Worm (Caenorhabditis elegans) whole organism, L1 larva: Measurements from ENCODE around the gene C54E10.7.

Experiments used
- C04F5.9 ChIP-seq: sonication (generic microtip); optimal IDR thresholded peaks from 2 replicates; lab custom pipeline; 2016; ENCODE audit warnings: missing genetic modification characterization, missing compliant biosample characterization
- C16A3.4 ChIP-seq: fragments of 150-350 bp; optimal IDR thresholded peaks from 2 replicates; lab custom pipeline; 2014; ENCODE audit warnings: missing biosample characterization, missing genetic modification characterization
- C34B4.2 ChIP-seq: sonication (generic microtip); optimal IDR thresholded peaks from 2 replicates; lab custom pipeline; 2017; ENCODE audit warnings: mild to moderate bottlenecking, missing genetic modification characterization, missing compliant biosample characterization
- ceh-63 ChIP-seq: fragments of 200-800 bp; sonication (Bioruptor generic); optimal IDR thresholded peaks from 2 replicates; lab custom pipeline; 2018; ENCODE audit warnings: mild to moderate bottlenecking, missing genetic modification characterization, missing compliant biosample characterization
- ceh-8 ChIP-seq: fragments of 200-800 bp; sonication (Bioruptor generic); optimal IDR thresholded peaks from 2 replicates; lab custom pipeline; 2018; ENCODE audit warnings: mild to moderate bottlenecking, missing genetic modification characterization, moderate library complexity, missing compliant biosample characterization
- ceh-88 ChIP-seq: fragments of 200-800 bp; sonication (Bioruptor generic); IDR thresholded peaks from 2 replicates; pipeline ENCODE4 v1.3.6; 2022; ENCODE audit warnings: missing genetic modification characterization, missing compliant biosample characterization
- efl-1 ChIP-seq, 4 experiments: fragments of 150-350 bp; optimal IDR thresholded peaks in 3 of 4; peaks in 1 of 4; 1 replicate in 1 of 4; 2 replicates in 3 of 4; lab custom pipeline; 2014; ENCODE audit warnings: missing biosample characterization in 2 of 4, missing genetic modification characterization in 2 of 4, missing genetic modification reagents in 2 of 4
- elt-3 ChIP-seq, 6 experiments: fragments of 150-350 bp in 1 of 6; sonication (generic microtip); optimal IDR thresholded peaks; 2 replicates each; lab custom pipeline; 2017 to 2018; ENCODE audit warnings: missing biosample characterization in 6 of 6, missing genetic modification characterization in 6 of 6, inconsistent platforms in 1 of 6
- ets-5 ChIP-seq: fragments of 200-800 bp; sonication (Bioruptor generic); IDR thresholded peaks from 2 replicates; pipeline ENCODE4 v1.3.6; 2022; ENCODE audit warnings: missing genetic modification characterization, missing compliant biosample characterization
- fkh-4 ChIP-seq: sonication (generic microtip); optimal IDR thresholded peaks from 2 replicates; lab custom pipeline; 2016; ENCODE audit warnings: missing compliant biosample characterization, missing genetic modification characterization, borderline replicate concordance
- hlh-4 ChIP-seq: sonication (generic microtip); optimal IDR thresholded peaks from 2 replicates; lab custom pipeline; 2016; ENCODE audit warnings: mild to moderate bottlenecking, missing genetic modification characterization, missing compliant biosample characterization
- hpl-2 ChIP-seq: fragments of 150-350 bp; optimal IDR thresholded peaks from 2 replicates; lab custom pipeline; 2014; ENCODE audit warnings: missing biosample characterization, missing genetic modification reagents, missing genetic modification characterization
- irx-1 ChIP-seq: sonication (generic microtip); optimal IDR thresholded peaks from 2 replicates; lab custom pipeline; 2016; ENCODE audit warnings: missing genetic modification characterization, missing compliant biosample characterization
- isw-1 ChIP-seq: fragments of 200-800 bp; sonication (Bioruptor generic); IDR thresholded peaks from 2 replicates; pipeline ENCODE4 v1.3.6; 2022; ENCODE audit warnings: missing genetic modification characterization, missing compliant biosample characterization
- lin-13 ChIP-seq: fragments of 150-350 bp; optimal IDR thresholded peaks from 2 replicates; lab custom pipeline; 2014; ENCODE audit warnings: missing biosample characterization, missing genetic modification reagents, missing genetic modification characterization
- lin-14 ChIP-seq: fragments of 200-800 bp; sonication (Bioruptor generic); optimal IDR thresholded peaks from 2 replicates; lab custom pipeline; 2018; ENCODE audit warnings: mild to moderate bottlenecking, missing genetic modification characterization, moderate library complexity, missing compliant biosample characterization
- lsy-2 ChIP-seq, 2 experiments: fragments of 150-350 bp; optimal IDR thresholded peaks; 2 replicates each; lab custom pipeline; 2014; ENCODE audit warnings: missing biosample characterization in 2 of 2, missing genetic modification characterization in 2 of 2
- mdl-1 ChIP-seq, 2 experiments: fragments of 150-350 bp; optimal IDR thresholded peaks; 2 replicates each; lab custom pipeline; 2014 to 2017; ENCODE audit warnings: missing biosample characterization in 2 of 2, missing genetic modification characterization in 2 of 2, inconsistent platforms in 1 of 2
- mep-1 ChIP-seq: fragments of 150-350 bp; optimal IDR thresholded peaks from 2 replicates; lab custom pipeline; 2014; ENCODE audit warnings: missing biosample characterization, missing genetic modification characterization
- nhr-19 ChIP-seq: fragments of 200-800 bp; sonication (Bioruptor generic); conservative IDR thresholded peaks from 2 replicates; pipeline ENCODE4 v1.3.6; 2022; ENCODE audit warnings: missing genetic modification characterization, missing compliant biosample characterization
- nhr-47 ChIP-seq: sonication (generic microtip); optimal IDR thresholded peaks from 2 replicates; lab custom pipeline; 2016; ENCODE audit warnings: mild to moderate bottlenecking, missing genetic modification characterization, moderate library complexity, missing compliant biosample characterization
- nhr-76 ChIP-seq: sonication (generic microtip); optimal IDR thresholded peaks from 2 replicates; lab custom pipeline; 2017; ENCODE audit warnings: missing biosample characterization, missing genetic modification characterization
- nhr-85 ChIP-seq: sonication (generic microtip); peaks from one replicate; lab custom pipeline; 2016; ENCODE audit warnings: missing genetic modification characterization, inconsistent platforms, missing compliant biosample characterization
- nhr-90 ChIP-seq: sonication (generic microtip); optimal IDR thresholded peaks from 2 replicates; lab custom pipeline; 2016; ENCODE audit warnings: mild to moderate bottlenecking, missing genetic modification characterization, missing compliant biosample characterization; ENCODE audit not compliant: poor library complexity
- pqm-1 ChIP-seq: sonication (generic microtip); optimal IDR thresholded peaks from 3 replicates; lab custom pipeline; 2017; ENCODE audit warnings: missing biosample characterization, missing genetic modification characterization
- rnt-1 ChIP-seq: sonication (generic microtip); optimal IDR thresholded peaks from 2 replicates; lab custom pipeline; 2016; ENCODE audit warnings: mild to moderate bottlenecking, missing genetic modification characterization, moderate library complexity, missing compliant biosample characterization
- skn-1 ChIP-seq: fragments of 150-350 bp; optimal IDR thresholded peaks from 2 replicates; lab custom pipeline; 2014; ENCODE audit warnings: missing biosample characterization, missing genetic modification characterization
- snu-23 ChIP-seq: sonication (generic microtip); optimal IDR thresholded peaks from 2 replicates; lab custom pipeline; 2016; ENCODE audit warnings: missing genetic modification characterization, missing compliant biosample characterization
- sptf-1 ChIP-seq: fragments of 150-350 bp; optimal IDR thresholded peaks from 2 replicates; lab custom pipeline; 2014; ENCODE audit warnings: missing biosample characterization, missing genetic modification characterization
- tbx-2 ChIP-seq: sonication (generic microtip); optimal IDR thresholded peaks from 2 replicates; lab custom pipeline; 2016; ENCODE audit warnings: missing genetic modification characterization, missing compliant biosample characterization
- tlp-1 ChIP-seq: fragments of 150-350 bp; optimal IDR thresholded peaks from 2 replicates; lab custom pipeline; 2014; ENCODE audit warnings: missing biosample characterization, missing genetic modification characterization
- unc-62 ChIP-seq: fragments of 150-350 bp; optimal IDR thresholded peaks from 2 replicates; lab custom pipeline; 2014; ENCODE audit warnings: missing biosample characterization, missing genetic modification reagents, missing genetic modification characterization
- unc-86 ChIP-seq: sonication (generic microtip); optimal IDR thresholded peaks from 2 replicates; lab custom pipeline; 2016; ENCODE audit warnings: missing genetic modification characterization, missing compliant biosample characterization
- unc-98 ChIP-seq: fragments of 200-800 bp; sonication (Bioruptor generic); IDR thresholded peaks from 2 replicates; pipeline ENCODE4 v1.3.6; 2022; ENCODE audit warnings: missing genetic modification characterization, missing compliant biosample characterization
- ztf-11 ChIP-seq, 2 experiments: sonication (generic microtip); optimal IDR thresholded peaks; 2 replicates each; lab custom pipeline; 2016 to 2017; ENCODE audit warnings: missing genetic modification characterization in 2 of 2, missing biosample characterization in 1 of 2, missing compliant biosample characterization in 1 of 2
- ztf-4 ChIP-seq: fragments of 150-350 bp; optimal IDR thresholded peaks from 2 replicates; lab custom pipeline; 2014; ENCODE audit warnings: missing biosample characterization, missing genetic modification characterization

The C54E10.7 gene

ce11 chrV:18802077-18802476, 9.4 kb upstream of the C54E10.7 start, which contains the start of gene C54E10.11:
TSS of gene C54E10.11 (minus strand) at chrV:18802177.
- TF ChIP-seq elt-3 (tag; optimal IDR thresholded peaks at IDR 0.05; lab: Kevin White, UChicago) (no peak), ceh-88 (GFP tag; lab: Robert Waterston, UW) (no peak)
- TF ChIP-seq, all 84 proteins: peak for 0

ce11 chrV:18803260-18803659, 8.2 kb upstream of the C54E10.7 start, which contains the start of gene C54E10.10:
TSS of gene C54E10.10 (minus strand) at chrV:18803360.
- TF ChIP-seq ztf-4: no peak
- no peak for TF ChIP-seq efl-1 (optimal IDR thresholded peaks at IDR 0.05; lab: Kevin White, UChicago)
- peak in 1 of 2 experiments; percentile 16 for TF ChIP-seq efl-1 (GFP tag; optimal IDR thresholded peaks at IDR 0.05 in 1 of 2; lab: Kevin White, UChicago)
- no peak for TF ChIP-seq tlp-1

DNA sequence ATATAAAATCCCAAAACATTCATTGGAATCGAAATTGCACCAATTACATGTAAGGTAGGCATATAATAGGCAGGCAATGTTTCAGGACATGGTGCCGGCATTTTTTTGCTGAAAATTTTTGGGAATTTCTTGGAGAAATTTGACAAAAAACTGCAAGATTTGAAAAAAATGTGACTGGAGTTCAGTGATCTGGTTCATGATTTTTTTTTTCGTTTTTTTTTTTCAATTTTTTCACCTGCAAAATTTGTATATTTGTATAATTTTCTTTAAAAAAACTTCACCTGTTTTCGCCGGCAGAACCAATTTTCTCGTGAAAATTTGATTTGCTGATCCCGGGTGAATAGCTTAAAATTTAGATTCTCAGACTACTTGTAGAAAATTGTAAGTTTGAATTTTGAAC, 5.1 kb upstream of the C54E10.7 start, which contains the start of gene sri-10:
TSS of gene sri-10 (minus strand) at position 101 of the 400 bp plus-strand sequence.
- no peak for TF ChIP-seq isw-1 (GFP tag; lab: Robert Waterston, UW)
- no peak for TF ChIP-seq ceh-8
- no peak for TF ChIP-seq ceh-88 (GFP tag; lab: Robert Waterston, UW)
- no peak for TF ChIP-seq ztf-4
- no peak for TF ChIP-seq hpl-2 (GFP tag; lab: Kevin White, UChicago)
- no peak for TF ChIP-seq skn-1 (tag; lab: Kevin White, UChicago)
- no peak for TF ChIP-seq nhr-76 (tag; lab: Kevin White, UChicago)
- no peak for TF ChIP-seq lsy-2 (tag; optimal IDR thresholded peaks at IDR 0.05; lab: Kevin White, UChicago)
- no peak for TF ChIP-seq mdl-1 (tag; optimal IDR thresholded peaks at IDR 0.05; lab: Kevin White, UChicago)
- TF ChIP-seq unc-98 (GFP tag; lab: Robert Waterston, UW): no peak
- TF ChIP-seq fkh-4 (tag; lab: Kevin White, UChicago): no peak
- no peak for TF ChIP-seq tbx-2 (tag; lab: Kevin White, UChicago)
- no peak for TF ChIP-seq irx-1 (tag; lab: Kevin White, UChicago)
- no peak for TF ChIP-seq unc-86 (tag; lab: Kevin White, UChicago)
- no peak for TF ChIP-seq elt-3 (tag; optimal IDR thresholded peaks at IDR 0.05; lab: Kevin White, UChicago)
- TF ChIP-seq ceh-63 (GFP tag; lab: Kevin White, UChicago): no peak
- no peak for TF ChIP-seq ets-5
- no peak for TF ChIP-seq C16A3.4 (tag; lab: Kevin White, UChicago)
- TF ChIP-seq, all 84 proteins: peak for 0

DNA sequence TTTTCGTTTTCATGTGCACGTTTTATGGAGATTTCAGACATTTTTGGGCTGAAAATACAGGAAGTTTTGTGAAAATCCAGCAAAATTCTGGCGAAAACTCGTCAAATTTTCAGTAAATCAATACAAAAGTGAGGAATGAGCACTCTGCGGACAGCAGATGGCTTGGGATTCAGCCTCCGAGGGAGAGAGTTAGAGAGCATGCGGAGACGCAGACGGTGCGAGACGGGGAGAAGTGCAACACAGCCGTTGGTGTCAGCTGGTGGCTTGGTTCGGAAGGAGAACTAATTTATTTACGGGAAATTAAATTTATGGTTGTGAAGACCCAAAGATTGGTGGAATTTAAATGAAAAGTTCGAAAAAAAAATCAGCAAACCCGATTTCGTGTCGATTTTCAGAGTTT, 2.8 kb upstream of the C54E10.7 start, which contains the start of gene C54E10.6:
TSS of gene C54E10.6 (minus strand) at position 109 of the 400 bp plus-strand sequence.
- TF ChIP-seq snu-23: peak; percentile 16
- TF ChIP-seq ceh-63 (GFP tag; lab: Kevin White, UChicago): no peak
- peak; percentile 18 for TF ChIP-seq tbx-2 (tag; lab: Kevin White, UChicago)
- no peak for TF ChIP-seq sptf-1 (tag; lab: Kevin White, UChicago)
- 0 out of 2 replicates have a peak, but pooled peaks have one; percentile 11 for TF ChIP-seq nhr-19
- no peak for TF ChIP-seq C34B4.2
- peak; percentile 46 for TF ChIP-seq lin-14 (GFP tag; lab: Kevin White, UChicago)
- no peak for TF ChIP-seq lin-13
- TF ChIP-seq pqm-1: no peak
- peak; percentile 9 for TF ChIP-seq nhr-47 (tag; lab: Kevin White, UChicago)
- no peak for TF ChIP-seq nhr-85
- no peak for TF ChIP-seq unc-62 (GFP tag; lab: Kevin White, UChicago)
- TF ChIP-seq rnt-1 (tag; lab: Kevin White, UChicago): peak; percentile 60
- TF ChIP-seq ztf-11 (tag; optimal IDR thresholded peaks at IDR 0.05; lab: Kevin White, UChicago): peak in 1 of 2 experiments; percentile 23
- TF ChIP-seq nhr-90 (tag; lab: Kevin White, UChicago): no peak
- no peak for TF ChIP-seq C04F5.9 (tag; lab: Kevin White, UChicago)
- TF ChIP-seq mep-1 (tag; lab: Kevin White, UChicago): no peak
- TF ChIP-seq efl-1 (optimal IDR thresholded peaks at IDR 0.05; lab: Kevin White, UChicago): peak in 1 of 2 experiments; percentile 5
- TF ChIP-seq efl-1 (GFP tag; optimal IDR thresholded peaks at IDR 0.05 in 1 of 2; lab: Kevin White, UChicago): no peak
- TF ChIP-seq hlh-4: no peak
